Worm (Caenorhabditis elegans) whole organism, L4 larva: ENCODE measurements around the gene K01G12.22.

Source experiments
- D1046.2 ChIP-seq: fragments of 200-800 bp; sonication (Bioruptor generic); IDR thresholded peaks from 2 replicates; pipeline ENCODE4 v1.3.6; 2022; ENCODE audit warnings: missing genetic modification characterization, missing compliant biosample characterization
- F49E8.2 ChIP-seq: sonication (generic microtip); optimal IDR thresholded peaks from 2 replicates; lab custom pipeline; 2016; ENCODE audit warnings: missing compliant biosample characterization, mild to moderate bottlenecking, missing genetic modification characterization, borderline replicate concordance
- T20F7.1 ChIP-seq: fragments of 200-800 bp; sonication (Bioruptor generic); optimal IDR thresholded peaks from 2 replicates; lab custom pipeline; 2018; ENCODE audit warnings: mild to moderate bottlenecking, missing genetic modification characterization, missing compliant biosample characterization
- Y105C5A.15 ChIP-seq: fragments of 200-800 bp; sonication (Bioruptor generic); IDR thresholded peaks from 2 replicates; pipeline ENCODE4 v1.3.6; 2022; ENCODE audit warnings: missing genetic modification characterization, missing compliant biosample characterization
- Y48G9A.11 ChIP-seq: fragments of 200-800 bp; sonication (Bioruptor generic); IDR thresholded peaks from 2 replicates; pipeline ENCODE4 v1.3.6; 2022; ENCODE audit warnings: missing genetic modification reagents, missing genetic modification characterization, missing compliant biosample characterization
- aha-1 ChIP-seq: fragments of 150-350 bp; peaks from one replicate; lab custom pipeline; 2014; ENCODE audit warnings: missing biosample characterization, missing genetic modification characterization
- aly-2 ChIP-seq: sonication (generic microtip); optimal IDR thresholded peaks from 2 replicates; lab custom pipeline; 2018; ENCODE audit warnings: missing biosample characterization, missing genetic modification characterization
- ama-1 ChIP-seq: fragments of 150-350 bp; optimal IDR thresholded peaks from 2 replicates; lab custom pipeline; 2014; ENCODE audit warnings: inconsistent platforms, mixed read lengths
- ceh-32 ChIP-seq: sonication (generic microtip); optimal IDR thresholded peaks from 2 replicates; lab custom pipeline; 2016; ENCODE audit warnings: mild to moderate bottlenecking, missing genetic modification characterization, missing compliant biosample characterization; ENCODE audit not compliant: poor library complexity
- ceh-62 ChIP-seq: sonication (generic microtip); optimal IDR thresholded peaks from 2 replicates; lab custom pipeline; 2017; ENCODE audit warnings: missing biosample characterization, missing genetic modification characterization
- daf-12 ChIP-seq: fragments of 150-350 bp; optimal IDR thresholded peaks from 2 replicates; lab custom pipeline; 2014; ENCODE audit warnings: missing biosample characterization, missing genetic modification reagents, missing genetic modification characterization
- daf-16 ChIP-seq, 3 experiments: sonication (generic microtip); optimal IDR thresholded peaks; 2 replicates each; lab custom pipeline; 2016 to 2017; ENCODE audit warnings: missing genetic modification characterization in 3 of 3, missing genetic modification reagents in 3 of 3, mild to moderate bottlenecking in 2 of 3, missing compliant biosample characterization in 2 of 3, missing biosample characterization in 1 of 3, moderate library complexity in 1 of 3
- daf-19 ChIP-seq: fragments of 200-800 bp; sonication (Bioruptor generic); conservative IDR thresholded peaks from 2 replicates; pipeline ENCODE4 v1.3.6; 2022; ENCODE audit warnings: missing genetic modification characterization, missing compliant biosample characterization
- dmd-6 ChIP-seq: fragments of 200-800 bp; sonication (Bioruptor generic); IDR thresholded peaks from 2 replicates; pipeline ENCODE4 v1.3.6; 2022; ENCODE audit warnings: missing genetic modification reagents, missing genetic modification characterization, missing compliant biosample characterization
- dmd-8 ChIP-seq: fragments of 200-800 bp; sonication (Bioruptor generic); IDR thresholded peaks from 2 replicates; pipeline ENCODE4 v1.3.6; 2022; ENCODE audit warnings: missing genetic modification characterization, missing compliant biosample characterization
- dpl-1 ChIP-seq: fragments of 150-350 bp; optimal IDR thresholded peaks from 2 replicates; lab custom pipeline; 2014; ENCODE audit warnings: missing biosample characterization, missing genetic modification reagents, missing genetic modification characterization
- dve-1 ChIP-seq: sonication (generic microtip); optimal IDR thresholded peaks from 2 replicates; lab custom pipeline; 2017; ENCODE audit warnings: antibody characterized with exemption, mild to moderate bottlenecking, missing genetic modification characterization, missing compliant biosample characterization; ENCODE audit not compliant: insufficient read depth
- egl-27 ChIP-seq: sonication (generic microtip); optimal IDR thresholded peaks from 3 replicates; lab custom pipeline; 2017; ENCODE audit warnings: missing biosample characterization, missing genetic modification reagents, missing genetic modification characterization
- egl-43 ChIP-seq: fragments of 200-800 bp; sonication (Bioruptor generic); IDR thresholded peaks from 2 replicates; pipeline ENCODE4 v1.3.6; 2022; ENCODE audit warnings: missing genetic modification reagents, missing genetic modification characterization, missing compliant biosample characterization
- hif-1 ChIP-seq, 2 experiments: sonication (generic microtip); optimal IDR thresholded peaks; 2 replicates each; lab custom pipeline; 2016 to 2017; ENCODE audit warnings: missing compliant biosample characterization in 2 of 2, missing genetic modification characterization in 2 of 2, missing genetic modification reagents in 2 of 2, missing genotype in 2 of 2, mild to moderate bottlenecking in 1 of 2
- hlh-11 ChIP-seq: fragments of 200-800 bp; sonication (Bioruptor generic); optimal IDR thresholded peaks from 2 replicates; lab custom pipeline; 2018; ENCODE audit warnings: mild to moderate bottlenecking, missing genetic modification characterization, missing compliant biosample characterization
- hlh-30 ChIP-seq: sonication (generic microtip); optimal IDR thresholded peaks from 2 replicates; lab custom pipeline; 2017; ENCODE audit warnings: antibody characterized with exemption, mild to moderate bottlenecking, missing genetic modification characterization, missing compliant biosample characterization; ENCODE audit not compliant: insufficient read depth
- hmg-1.1 ChIP-seq: fragments of 200-800 bp; sonication (Bioruptor generic); IDR thresholded peaks from 2 replicates; pipeline ENCODE4 v1.3.6; 2022; ENCODE audit warnings: missing genetic modification reagents, missing genetic modification characterization, missing compliant biosample characterization
- lin-1 ChIP-seq: fragments of 200-800 bp; sonication (Bioruptor generic); IDR thresholded peaks from 2 replicates; pipeline ENCODE4 v1.3.6; 2022; ENCODE audit warnings: missing genetic modification reagents, missing genetic modification characterization, missing compliant biosample characterization
- lsy-2 ChIP-seq, 2 experiments: fragments of 150-350 bp in 1 of 2; sonication (generic microtip) in 1 of 2; optimal IDR thresholded peaks; 2 replicates each; lab custom pipeline; 2014 to 2017; ENCODE audit warnings: missing biosample characterization in 2 of 2, missing genetic modification characterization in 2 of 2
- madf-9 ChIP-seq: fragments of 200-800 bp; sonication (Bioruptor generic); conservative IDR thresholded peaks from 2 replicates; pipeline ENCODE4 v1.3.6; 2022; ENCODE audit warnings: missing genetic modification reagents, missing genetic modification characterization, missing compliant biosample characterization
- mdl-1 ChIP-seq, 2 experiments: fragments of 150-350 bp in 1 of 2; sonication (generic microtip) in 1 of 2; optimal IDR thresholded peaks; 2 replicates each; lab custom pipeline; 2014 to 2017; ENCODE audit warnings: missing biosample characterization in 2 of 2, missing genetic modification characterization in 2 of 2
- mep-1 ChIP-seq: fragments of 150-350 bp; sonication (generic microtip); optimal IDR thresholded peaks from 3 replicates; lab custom pipeline; 2014; ENCODE audit warnings: missing biosample characterization, missing genetic modification characterization
- mxl-3 ChIP-seq: fragments of 200-800 bp; sonication (Bioruptor generic); optimal IDR thresholded peaks from 2 replicates; lab custom pipeline; 2018; ENCODE audit warnings: mild to moderate bottlenecking, missing genetic modification characterization, missing compliant biosample characterization
- nhr-102 ChIP-seq: sonication (generic microtip); optimal IDR thresholded peaks from 2 replicates; lab custom pipeline; 2016; ENCODE audit warnings: mild to moderate bottlenecking, missing genetic modification characterization, moderate library complexity, missing compliant biosample characterization
- nhr-111 ChIP-seq: fragments of 200-800 bp; sonication (Bioruptor generic); optimal IDR thresholded peaks from 2 replicates; lab custom pipeline; 2018; ENCODE audit warnings: mild to moderate bottlenecking, missing genetic modification characterization, missing compliant biosample characterization
- nhr-28 ChIP-seq: fragments of 150-350 bp; optimal IDR thresholded peaks from 2 replicates; lab custom pipeline; 2014; ENCODE audit warnings: missing biosample characterization, missing genetic modification characterization
- nhr-6 ChIP-seq: fragments of 150-350 bp; optimal IDR thresholded peaks from 2 replicates; lab custom pipeline; 2014; ENCODE audit warnings: missing biosample characterization, missing genetic modification characterization
- nhr-76 ChIP-seq: fragments of 150-350 bp; optimal IDR thresholded peaks from 2 replicates; lab custom pipeline; 2014; ENCODE audit warnings: missing biosample characterization, missing genetic modification characterization
- nhr-77 ChIP-seq: fragments of 150-350 bp; optimal IDR thresholded peaks from 2 replicates; lab custom pipeline; 2014; ENCODE audit warnings: missing biosample characterization, missing genetic modification characterization
- saeg-2 ChIP-seq: fragments of 200-800 bp; sonication (Bioruptor generic); IDR thresholded peaks from 2 replicates; pipeline ENCODE4 v1.3.6; 2022; ENCODE audit warnings: missing genetic modification reagents, missing genetic modification characterization, missing compliant biosample characterization
- skn-1 ChIP-seq: fragments of 150-350 bp; optimal IDR thresholded peaks from 2 replicates; lab custom pipeline; 2014; ENCODE audit warnings: missing biosample characterization, missing genetic modification characterization
- snpc-1.2 ChIP-seq: fragments of 200-800 bp; sonication (Bioruptor generic); IDR thresholded peaks from 2 replicates; pipeline ENCODE4 v1.3.6; 2022; ENCODE audit warnings: missing genetic modification reagents, missing genetic modification characterization, missing compliant biosample characterization
- spr-3 ChIP-seq: fragments of 200-800 bp; sonication (Bioruptor generic); optimal IDR thresholded peaks from 2 replicates; lab custom pipeline; 2018; ENCODE audit warnings: mild to moderate bottlenecking, missing genetic modification characterization, missing compliant biosample characterization
- tag-97 ChIP-seq: fragments of 200-800 bp; sonication (Bioruptor generic); IDR thresholded peaks from 2 replicates; pipeline ENCODE4 v1.3.6; 2022; ENCODE audit warnings: missing genetic modification characterization, missing compliant biosample characterization
- unc-62 ChIP-seq, 3 experiments: fragments of 150-350 bp in 1 of 3; sonication (generic microtip); optimal IDR thresholded peaks in 2 of 3; peaks in 1 of 3; 1 replicate in 1 of 3; 2 replicates in 2 of 3; lab custom pipeline; 2014 to 2017; ENCODE audit warnings: missing biosample characterization in 3 of 3, missing genetic modification characterization in 3 of 3, missing genetic modification reagents in 3 of 3, missing genotype in 1 of 3
- vab-7 ChIP-seq: fragments of 200-800 bp; sonication (Bioruptor generic); IDR thresholded peaks from 2 replicates; pipeline ENCODE4 v1.3.6; 2022; ENCODE audit warnings: missing genetic modification reagents, missing genetic modification characterization, missing compliant biosample characterization
- zip-11 ChIP-seq: fragments of 200-800 bp; sonication (Bioruptor generic); IDR thresholded peaks from 2 replicates; pipeline ENCODE4 v1.3.6; 2022; ENCODE audit warnings: missing genetic modification characterization, missing compliant biosample characterization
- ztf-11 ChIP-seq: fragments of 150-350 bp; optimal IDR thresholded peaks from 2 replicates; lab custom pipeline; 2014; ENCODE audit warnings: missing biosample characterization, missing genetic modification characterization

Gene K01G12.22

DNA sequence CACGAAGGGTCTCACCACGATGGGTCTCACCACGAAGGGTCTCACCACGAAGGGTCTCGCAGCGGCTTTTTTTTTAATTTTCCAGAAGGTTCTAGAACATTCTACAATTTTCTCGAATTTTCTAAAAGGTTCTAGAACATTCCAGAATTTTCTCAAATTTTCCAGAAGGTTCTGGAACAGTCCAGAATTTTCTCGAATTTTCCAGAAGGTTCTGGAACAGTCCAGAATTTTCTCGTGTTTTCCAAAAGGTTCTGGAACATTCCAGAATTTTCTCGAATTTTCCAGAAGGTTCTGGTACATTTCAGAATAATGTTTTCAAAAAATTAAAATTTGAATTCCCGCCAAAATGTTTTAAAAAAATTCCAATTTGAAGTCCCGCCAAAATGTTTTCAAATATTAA is 26.1 kb downstream of the K01G12.22 start:
- peak; percentile 23 for TF ChIP-seq snpc-1.2 (GFP tag; lab: Robert Waterston, UW)

- TF ChIP-seq snpc-1.2 (GFP tag; lab: Robert Waterston, UW): peak; percentile 93
Measured at ce11 chrIV:14218526-14218925, 26.5 kb downstream of the K01G12.22 start.

- TF ChIP-seq Y105C5A.15 (GFP tag; lab: Robert Waterston, UW) (no peak), egl-27 (tag; lab: Kevin White, UChicago) (no peak), tag-97 (GFP tag; lab: Robert Waterston, UW) (no peak), hlh-30 (tag; lab: Kevin White, UChicago) (peak; percentile 1), ceh-32 (no peak), nhr-77 (tag; lab: Kevin White, UChicago) (no peak), T20F7.1 (GFP tag; lab: Kevin White, UChicago) (no peak), ama-1 (lab: Kevin White, UChicago) (peak; percentile 66), nhr-6 (tag; lab: Kevin White, UChicago) (no peak), daf-12 (tag; lab: Kevin White, UChicago) (no peak), dpl-1 (GFP tag; lab: Kevin White, UChicago) (no peak), lsy-2 (tag; optimal IDR thresholded peaks at IDR 0.05; lab: Kevin White, UChicago) (peak in 1 of 2 experiments; percentile 43), spr-3 (GFP tag; lab: Kevin White, UChicago) (no peak), daf-16 (GFP tag; optimal IDR thresholded peaks at IDR 0.05; lab: Kevin White, UChicago) (peak in 1 of 2 experiments; percentile 93), daf-16 (tag; optimal IDR thresholded peaks at IDR 0.05; lab: Kevin White, UChicago) (peak; percentile 88), Y48G9A.11 (no peak), lin-1 (GFP tag; lab: Robert Waterston, UW) (no peak), saeg-2 (GFP tag; lab: Robert Waterston, UW) (no peak), zip-11 (GFP tag; lab: Robert Waterston, UW) (no peak), nhr-102 (tag; lab: Kevin White, UChicago) (no peak), nhr-28 (tag; lab: Kevin White, UChicago) (peak; percentile 47), hif-1 (tag; optimal IDR thresholded peaks at IDR 0.05; lab: Kevin White, UChicago) (peak; percentile 97 to 99), dmd-8 (GFP tag; lab: Robert Waterston, UW) (no peak), dve-1 (peak; percentile 52), dmd-6 (GFP tag; lab: Robert Waterston, UW) (peak; percentile 50), aly-2 (tag; lab: Kevin White, UChicago) (no peak), ztf-11 (tag; lab: Kevin White, UChicago) (no peak), mep-1 (tag; lab: Kevin White, UChicago) (peak; percentile 46), aha-1 (peak; percentile 100), unc-62 (GFP tag; optimal IDR thresholded peaks at IDR 0.05 in 1 of 2; lab: Kevin White, UChicago) (peak in 1 of 2 experiments; percentile 93), unc-62 (tag; optimal IDR thresholded peaks at IDR 0.05; lab: Kevin White, UChicago) (no peak), mdl-1 (tag; optimal IDR thresholded peaks at IDR 0.05; lab: Kevin White, UChicago) (peak in 1 of 2 experiments; percentile 37)
Measured at ce11 chrIV:14219714-14220113, 27.7 kb downstream of the K01G12.22 start, which contains the start of gene sqrd-1. TSS of gene sqrd-1 (plus strand) at chrIV:14219871.

ce11 chrIV:14224912-14225311 is 32.9 kb downstream of the K01G12.22 start:
- TF ChIP-seq madf-9 (GFP tag; lab: Robert Waterston, UW) (peak; percentile 86), nhr-28 (tag; lab: Kevin White, UChicago) (peak; percentile 11), D1046.2 (GFP tag; lab: Robert Waterston, UW) (no peak), nhr-111 (GFP tag; lab: Kevin White, UChicago) (peak; percentile 33), lin-1 (GFP tag; lab: Robert Waterston, UW) (no peak; the same call in 1 of the 2 replicates), mxl-3 (GFP tag; lab: Kevin White, UChicago) (peak; percentile 34), F49E8.2 (peak; percentile 80), hlh-11 (no peak), dmd-8 (GFP tag; lab: Robert Waterston, UW) (no peak; the same call in 1 of the 2 replicates), T20F7.1 (GFP tag; lab: Kevin White, UChicago) (peak; percentile 28), nhr-76 (tag; lab: Kevin White, UChicago) (no peak), daf-19 (peak; percentile 82), egl-27 (tag; lab: Kevin White, UChicago) (no peak), zip-11 (GFP tag; lab: Robert Waterston, UW) (no peak), ceh-62 (tag; lab: Kevin White, UChicago) (no peak), nhr-6 (tag; lab: Kevin White, UChicago) (no peak), hmg-1.1 (GFP tag; lab: Robert Waterston, UW) (no peak; the same call in 1 of the 2 replicates), nhr-102 (tag; lab: Kevin White, UChicago) (peak; percentile 60), mdl-1 (tag; optimal IDR thresholded peaks at IDR 0.05; lab: Kevin White, UChicago) (peak in 1 of 2 experiments; percentile 15), skn-1 (tag; lab: Kevin White, UChicago) (no peak), egl-43 (GFP tag; lab: Robert Waterston, UW) (no peak), vab-7 (GFP tag; lab: Robert Waterston, UW) (peak; percentile 79)
